Fruit fly (Drosophila melanogaster) whole organism, embryonic: Measurements from ENCODE around the gene CG13032.

Experiments
- Abd-B ChIP-seq: fragments of 200-800 bp; sonication (Bioruptor generic); optimal IDR thresholded peaks from 2 replicates; lab custom pipeline; 2018; ENCODE audit warnings: missing biosample characterization, mild to moderate bottlenecking, missing genetic modification characterization, moderate library complexity
- CG10267 ChIP-seq: fragments of 200-800 bp; sonication (Bioruptor generic); optimal IDR thresholded peaks from 2 replicates; lab custom pipeline; 2018; ENCODE audit warnings: missing biosample characterization, mild to moderate bottlenecking, missing genetic modification characterization, moderate library complexity
- CG10366 ChIP-seq: fragments of 200-800 bp; sonication (Bioruptor generic); IDR thresholded peaks from 2 replicates; pipeline ENCODE4 v1.3.6; 2022; ENCODE audit warnings: missing biosample characterization, missing genetic modification characterization
- CG11695 ChIP-seq: fragments of 200-800 bp; sonication (Bioruptor generic); IDR thresholded peaks from 3 replicates; pipeline ENCODE4 v1.3.6; 2022; ENCODE audit warnings: missing biosample characterization, missing genetic modification characterization
- CG12769 ChIP-seq: fragments of 200-800 bp; sonication (Bioruptor generic); optimal IDR thresholded peaks from 2 replicates; lab custom pipeline; 2019; ENCODE audit warnings: missing biosample characterization, mild to moderate bottlenecking, missing genetic modification characterization, moderate library complexity
- CG13894 ChIP-seq: fragments of 200-800 bp; sonication (Bioruptor generic); optimal IDR thresholded peaks from 3 replicates; lab custom pipeline; 2018; ENCODE audit warnings: missing biosample characterization, mild to moderate bottlenecking, missing genetic modification characterization, moderate library complexity
- CG14441 ChIP-seq: fragments of 200-800 bp; sonication (Bioruptor generic); IDR thresholded peaks from 2 replicates; pipeline ENCODE4 v1.3.6; 2022; ENCODE audit warnings: missing biosample characterization, missing genetic modification characterization
- CG14860 ChIP-seq: fragments of 200-800 bp; sonication (Bioruptor generic); IDR thresholded peaks from 3 replicates; pipeline ENCODE4 v1.3.6; 2022; ENCODE audit warnings: missing biosample characterization, missing genetic modification characterization; ENCODE audit not compliant: partially characterized antibody
- CG2199 ChIP-seq: fragments of 200-800 bp; sonication (Bioruptor generic); IDR thresholded peaks from 3 replicates; pipeline ENCODE4 v1.3.6; 2022; ENCODE audit warnings: missing biosample characterization, missing genetic modification characterization
- CG3847 ChIP-seq: fragments of 200-800 bp; sonication (Bioruptor generic); IDR thresholded peaks from 2 replicates; pipeline ENCODE4 v1.3.6; 2022; ENCODE audit warnings: missing biosample characterization, missing genetic modification characterization
- CG8290 ChIP-seq, 3 experiments: fragments of 200-800 bp; sonication (Bioruptor generic); optimal IDR thresholded peaks; 2 replicates each; lab custom pipeline; 2016 to 2019; ENCODE audit warnings: missing biosample characterization in 3 of 3, missing genetic modification characterization in 3 of 3, mild to moderate bottlenecking in 2 of 3, moderate library complexity in 1 of 3
- D ChIP-seq, 2 experiments: fragments of 200-800 bp in 1 of 2; fragments of >200 bp in 1 of 2; sonication (Bioruptor generic) in 1 of 2; optimal IDR thresholded peaks; 2 replicates in 1 of 2; 3 replicates in 1 of 2; lab custom pipeline; 2017; ENCODE audit warnings: mild to moderate bottlenecking in 1 of 2, missing biosample characterization in 1 of 2, missing genetic modification characterization in 1 of 2, missing genetic modification reagents in 1 of 2
- Deaf1 ChIP-seq: fragments of 200-800 bp; optimal IDR thresholded peaks from 3 replicates; lab custom pipeline; 2019; ENCODE audit warnings: missing biosample characterization, mild to moderate bottlenecking, missing genetic modification characterization, moderate library complexity
- Dek ChIP-seq: fragments of 200-800 bp; sonication (Bioruptor generic); optimal IDR thresholded peaks from 3 replicates; lab custom pipeline; 2019; ENCODE audit warnings: missing biosample characterization, mild to moderate bottlenecking, missing genetic modification characterization, moderate library complexity
- Dip3 ChIP-seq: fragments of 200-800 bp; sonication (Bioruptor generic); optimal IDR thresholded peaks from 3 replicates; lab custom pipeline; 2016; ENCODE audit warnings: missing biosample characterization, missing genetic modification characterization
- Fer1 ChIP-seq: fragments of 200-800 bp; sonication (Bioruptor generic); optimal IDR thresholded peaks from 2 replicates; lab custom pipeline; 2017; ENCODE audit warnings: missing biosample characterization, mild to moderate bottlenecking, missing genetic modification characterization
- GATAe ChIP-seq: fragments of 200-800 bp; sonication (Bioruptor generic); conservative IDR thresholded peaks from 2 replicates; pipeline ENCODE4 v1.3.6; 2022; ENCODE audit warnings: missing biosample characterization, missing genetic modification characterization
- Hey ChIP-seq: fragments of 200-800 bp; sonication (Bioruptor generic); optimal IDR thresholded peaks from 3 replicates; lab custom pipeline; 2018; ENCODE audit warnings: missing biosample characterization, mild to moderate bottlenecking, missing genetic modification characterization
- HmgZ ChIP-seq: fragments of 200-800 bp; sonication (Bioruptor generic); optimal IDR thresholded peaks from 2 replicates; lab custom pipeline; 2018; ENCODE audit warnings: missing biosample characterization, mild to moderate bottlenecking, missing genetic modification characterization
- Hr51 ChIP-seq, 2 experiments: fragments of 200-800 bp; sonication (Bioruptor generic); optimal IDR thresholded peaks; 2 replicates in 1 of 2; 3 replicates in 1 of 2; lab custom pipeline; 2016 to 2018; ENCODE audit warnings: missing biosample characterization in 2 of 2, missing genetic modification characterization in 2 of 2, mild to moderate bottlenecking in 1 of 2, moderate library complexity in 1 of 2
- MBD-R2 ChIP-seq: fragments of 200-800 bp; sonication (Bioruptor generic); IDR thresholded peaks from 2 replicates; pipeline ENCODE4 v1.3.6; 2022; ENCODE audit warnings: missing biosample characterization, missing genetic modification characterization
- Spps ChIP-seq: fragments of 200-800 bp; sonication (Bioruptor generic); optimal IDR thresholded peaks from 2 replicates; lab custom pipeline; 2018; ENCODE audit warnings: missing biosample characterization, mild to moderate bottlenecking, missing genetic modification characterization
- Vsx1 ChIP-seq: fragments of 200-800 bp; sonication (Bioruptor generic); optimal IDR thresholded peaks from 2 replicates; lab custom pipeline; 2017; ENCODE audit warnings: missing biosample characterization, mild to moderate bottlenecking, missing genetic modification characterization, missing genetic modification reagents
- YL-1 ChIP-seq: fragments of 200-800 bp; sonication (Bioruptor generic); optimal IDR thresholded peaks from 3 replicates; lab custom pipeline; 2017; ENCODE audit warnings: missing biosample characterization, mild to moderate bottlenecking, missing genetic modification characterization
- bab2 ChIP-seq: fragments of 200-800 bp; sonication (Bioruptor generic); optimal IDR thresholded peaks from 2 replicates; lab custom pipeline; 2016; ENCODE audit warnings: missing biosample characterization, missing genetic modification characterization
- bbx ChIP-seq: fragments of 200-800 bp; sonication (Bioruptor generic); IDR thresholded peaks from 2 replicates; pipeline ENCODE4 v1.3.6; 2022; ENCODE audit warnings: missing biosample characterization, missing genetic modification characterization; ENCODE audit not compliant: partially characterized antibody
- chif ChIP-seq, 2 experiments: fragments of 200-800 bp; sonication (Bioruptor generic); optimal IDR thresholded peaks; 3 replicates each; lab custom pipeline; 2016; ENCODE audit warnings: missing biosample characterization in 2 of 2, missing genetic modification characterization in 2 of 2
- chinmo ChIP-seq: fragments of 200-800 bp; sonication (Bioruptor generic); IDR thresholded peaks from 4 replicates; pipeline ENCODE4 v1.3.6; 2022; ENCODE audit warnings: missing biosample characterization, missing genetic modification characterization; ENCODE audit not compliant: partially characterized antibody
- crol ChIP-seq: fragments of 200-800 bp; sonication (Bioruptor generic); IDR thresholded peaks from 2 replicates; pipeline ENCODE4 v1.3.6; 2022; ENCODE audit warnings: missing biosample characterization, missing genetic modification characterization
- cwo ChIP-seq: fragments of 200-800 bp; sonication (Bioruptor generic); optimal IDR thresholded peaks from 3 replicates; lab custom pipeline; 2017; ENCODE audit warnings: missing biosample characterization, missing genetic modification characterization, mild to moderate bottlenecking, moderate library complexity, missing genetic modification reagents
- exex ChIP-seq: fragments of 200-800 bp; sonication (Bioruptor generic); optimal IDR thresholded peaks from 4 replicates; lab custom pipeline; 2018; ENCODE audit warnings: missing biosample characterization, mild to moderate bottlenecking, missing genetic modification characterization, moderate library complexity
- ftz-f1 ChIP-seq: fragments of 200-800 bp; sonication (Bioruptor generic); optimal IDR thresholded peaks from 2 replicates; lab custom pipeline; 2016; ENCODE audit warnings: missing biosample characterization, missing genetic modification characterization
- fu2 ChIP-seq: fragments of 200-800 bp; sonication (Bioruptor generic); optimal IDR thresholded peaks from 2 replicates; lab custom pipeline; 2016; ENCODE audit warnings: missing biosample characterization, missing genetic modification characterization
- grn ChIP-seq: fragments of 200-800 bp; sonication (Bioruptor generic); optimal IDR thresholded peaks from 3 replicates; lab custom pipeline; 2017; ENCODE audit warnings: missing biosample characterization, missing genetic modification characterization
- ham ChIP-seq: fragments of 200-800 bp; sonication (Bioruptor generic); IDR thresholded peaks from 2 replicates; pipeline ENCODE4 v1.3.6; 2022; ENCODE audit warnings: missing biosample characterization, missing genetic modification characterization
- maf-S ChIP-seq: fragments of 200-800 bp; sonication (Bioruptor generic); optimal IDR thresholded peaks from 2 replicates; lab custom pipeline; 2016; ENCODE audit warnings: missing biosample characterization, missing genetic modification characterization
- mirr ChIP-seq: fragments of 200-800 bp; sonication (Bioruptor generic); optimal IDR thresholded peaks from 3 replicates; lab custom pipeline; 2018; ENCODE audit warnings: missing biosample characterization, mild to moderate bottlenecking, missing genetic modification characterization
- oc ChIP-seq: fragments of 200-800 bp; sonication (Bioruptor generic); optimal IDR thresholded peaks from 2 replicates; lab custom pipeline; 2018; ENCODE audit warnings: missing biosample characterization, mild to moderate bottlenecking, missing genetic modification characterization, moderate library complexity
- repo ChIP-seq: fragments of 200-800 bp; sonication (Bioruptor generic); optimal IDR thresholded peaks from 2 replicates; lab custom pipeline; 2016; ENCODE audit warnings: missing biosample characterization, missing genetic modification characterization
- ro ChIP-seq: fragments of 200-800 bp; sonication (Bioruptor generic); IDR thresholded peaks from 2 replicates; pipeline ENCODE4 v1.3.6; 2022; ENCODE audit warnings: missing biosample characterization, missing genetic modification characterization
- sd ChIP-seq: fragments of 200-800 bp; sonication (Bioruptor generic); optimal IDR thresholded peaks from 3 replicates; lab custom pipeline; 2018; ENCODE audit warnings: missing biosample characterization, mild to moderate bottlenecking, missing genetic modification characterization, moderate library complexity
- seq ChIP-seq: fragments of 200-800 bp; sonication (Bioruptor generic); IDR thresholded peaks from 2 replicates; pipeline ENCODE4 v1.3.6; 2022; ENCODE audit warnings: missing biosample characterization, missing genetic modification characterization
- sob ChIP-seq: fragments of 200-800 bp; sonication (Bioruptor generic); IDR thresholded peaks from 2 replicates; pipeline ENCODE4 v1.3.6; 2022; ENCODE audit warnings: missing biosample characterization, missing genetic modification characterization
- sqz ChIP-seq: fragments of 200-800 bp; sonication (Bioruptor generic); optimal IDR thresholded peaks from 3 replicates; lab custom pipeline; 2018; ENCODE audit warnings: missing biosample characterization, mild to moderate bottlenecking, missing genetic modification characterization
- sug ChIP-seq: fragments of 200-800 bp; optimal IDR thresholded peaks from 2 replicates; lab custom pipeline; 2019; ENCODE audit warnings: missing biosample characterization, mild to moderate bottlenecking, missing genetic modification characterization, moderate library complexity
- tio ChIP-seq: fragments of 200-800 bp; sonication (Bioruptor generic); optimal IDR thresholded peaks from 2 replicates; lab custom pipeline; 2017; ENCODE audit warnings: missing biosample characterization, missing genetic modification characterization, inconsistent platforms
- ttk ChIP-seq: fragments of 200-800 bp; sonication (Bioruptor generic); IDR thresholded peaks from 2 replicates; pipeline ENCODE4 v2.1.2; 2022; ENCODE audit warnings: missing biosample characterization, missing genetic modification characterization
- vnd ChIP-seq: fragments of 200-800 bp; sonication (Bioruptor generic); IDR thresholded peaks from 3 replicates; pipeline ENCODE4 v1.3.6; 2022; ENCODE audit warnings: missing biosample characterization, missing genetic modification characterization; ENCODE audit not compliant: partially characterized antibody

Gene CG13032

DNA sequence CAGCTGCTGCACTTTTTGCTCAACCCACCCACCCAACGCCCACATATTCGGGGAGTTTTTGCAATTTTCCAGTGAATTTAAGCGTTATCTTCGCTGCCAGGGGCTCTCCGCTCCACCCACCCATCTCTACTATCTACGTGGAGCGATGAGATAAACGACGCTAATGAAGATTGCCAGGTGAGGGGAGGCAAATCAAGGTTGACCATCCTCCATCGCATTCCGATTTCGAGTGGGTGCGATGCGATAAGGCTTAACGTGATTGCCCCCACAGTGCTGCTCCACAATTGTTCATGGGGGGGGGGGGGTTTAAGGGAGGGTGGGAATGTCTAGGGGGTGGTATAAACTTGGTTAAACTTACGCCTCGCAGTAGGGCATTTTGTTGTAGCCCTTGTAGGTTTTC, 20.1 kb downstream of the CG13032 start:
- TF ChIP-seq MBD-R2 (no peak), mirr (peak; percentile 58), CG3847 (GFP tag; lab: Robert Waterston, UW) (no peak), ftz-f1 (peak; percentile 57), GATAe (peak; percentile 98), cwo (GFP tag; lab: Kevin White, UChicago) (peak; percentile 22), Dek (tag; lab: Kevin White, UChicago) (no peak), ham (peak; percentile 75; the same call in 1 of the 2 replicates), HmgZ (tag; lab: Kevin White, UChicago) (peak; percentile 18), Dip3 (GFP tag; lab: Kevin White, UChicago) (no peak), ttk (peak; percentile 68), maf-S (GFP tag; lab: Kevin White, UChicago) (no peak), CG14860 (GFP tag; lab: Robert Waterston, UW) (no peak), exex (tag; lab: Kevin White, UChicago) (peak; percentile 83), CG10267 (no peak), vnd (GFP tag; lab: Robert Waterston, UW) (peak; percentile 39; the same call in 1 of the 3 replicates), sug (peak; percentile 99), Vsx1 (peak; percentile 52), Hey (tag; lab: Kevin White, UChicago) (peak; percentile 14), CG13894 (tag; lab: Kevin White, UChicago) (no peak), CG8290 (GFP tag; optimal IDR thresholded peaks at IDR 0.05; lab: Kevin White, UChicago) (no peak), CG8290 (tag; optimal IDR thresholded peaks at IDR 0.05; lab: Kevin White, UChicago) (peak in 1 of 2 experiments; percentile 42), seq (GFP tag; lab: Robert Waterston, UW) (no peak), chinmo (0 out of 4 replicates have a peak, but pooled peaks have one; percentile 48), CG10366 (GFP tag; lab: Robert Waterston, UW) (no peak), Hr51 (GFP tag; optimal IDR thresholded peaks at IDR 0.05; lab: Kevin White, UChicago) (no peak), CG2199 (GFP tag; lab: Robert Waterston, UW) (0 out of 3 replicates have a peak, but pooled peaks have one; percentile 57), sob (GFP tag; lab: Robert Waterston, UW) (0 out of 2 replicates have a peak, but pooled peaks have one; percentile 11), bab2 (GFP tag; lab: Kevin White, UChicago) (no peak), grn (GFP tag; lab: Kevin White, UChicago) (peak; percentile 96), crol (GFP tag; lab: Robert Waterston, UW) (peak; percentile 90), sd (peak; percentile 99), Abd-B (GFP tag; lab: Kevin White, UChicago) (no peak), fu2 (GFP tag; lab: Kevin White, UChicago) (no peak), CG12769 (peak; percentile 15), Spps (tag; lab: Kevin White, UChicago) (no peak)

DNA sequence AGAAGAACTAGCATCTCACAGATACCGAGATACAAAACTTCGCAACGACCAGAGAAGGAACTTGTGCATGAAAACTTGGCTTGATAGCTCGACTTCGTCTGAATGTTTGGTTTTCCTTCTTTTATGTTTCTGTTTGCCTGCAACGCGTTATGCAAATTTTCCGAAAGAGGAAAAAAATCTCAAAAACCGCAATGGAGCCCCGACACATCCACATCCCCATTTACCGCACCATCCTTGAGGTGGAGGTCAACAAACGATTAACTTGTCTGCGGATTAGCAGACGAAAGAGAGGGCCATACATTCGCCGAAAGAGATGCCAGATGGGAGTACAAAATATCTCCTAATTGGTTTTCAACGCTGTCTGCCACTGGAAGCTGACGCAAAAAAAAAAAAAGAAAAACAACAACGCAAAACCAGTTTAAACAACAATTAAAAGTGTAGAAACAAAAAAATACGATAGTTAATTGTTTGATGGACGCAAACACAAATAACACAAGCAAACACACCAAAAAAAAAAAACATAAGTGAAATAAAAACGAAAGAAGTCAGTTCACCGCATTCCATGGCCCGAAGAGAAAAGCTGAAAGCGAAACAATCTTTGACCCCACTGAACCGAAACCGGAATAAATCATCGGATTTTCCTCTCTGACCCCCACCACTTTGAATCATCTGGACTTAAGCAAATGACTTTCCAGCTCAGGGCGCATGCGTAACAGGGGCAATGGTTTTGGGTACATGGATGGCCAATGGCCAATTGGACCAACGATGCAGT, 21.5 kb downstream of the CG13032 start:
- TF ChIP-seq ro, result no peak
- TF ChIP-seq D (optimal IDR thresholded peaks at IDR 0.05; lab: Kevin White, UChicago), result no peak
- TF ChIP-seq D (GFP tag; optimal IDR thresholded peaks at IDR 0.05; lab: Kevin White, UChicago), result no peak
- TF ChIP-seq tio, result no peak
- 0 out of 4 replicates have a peak, but pooled peaks have one; percentile 52 for TF ChIP-seq chinmo
- no peak for TF ChIP-seq repo (GFP tag; lab: Kevin White, UChicago)
- peak; percentile 31 for TF ChIP-seq oc (tag; lab: Kevin White, UChicago)
- no peak for TF ChIP-seq chif (GFP tag; optimal IDR thresholded peaks at IDR 0.05; lab: Kevin White, UChicago)
- TF ChIP-seq YL-1 (GFP tag; lab: Kevin White, UChicago), result no peak
- no peak for TF ChIP-seq cwo (GFP tag; lab: Kevin White, UChicago)
- TF ChIP-seq Deaf1 (tag; lab: Kevin White, UChicago), result no peak
- no peak for TF ChIP-seq bbx (GFP tag; lab: Robert Waterston, UW)
- no peak for TF ChIP-seq CG14441 (GFP tag; lab: Robert Waterston, UW)
- TF ChIP-seq sd, result peak; percentile 68
- TF ChIP-seq sqz (GFP tag; lab: Kevin White, UChicago), result peak; percentile 18
- TF ChIP-seq CG11695 (GFP tag; lab: Robert Waterston, UW), result 0 out of 3 replicates have a peak, but pooled peaks have one; percentile 8
- no peak for TF ChIP-seq Fer1
